Fruit fly (Drosophila melanogaster): Measurements from ENCODE around the gene Act5C.
"Not testable (repeated sequence)": the region's sequence is repeated elsewhere in the genome, so short reads cannot be mapped to it uniquely, and the experiment has no call there.

Act5C gene

DNA sequence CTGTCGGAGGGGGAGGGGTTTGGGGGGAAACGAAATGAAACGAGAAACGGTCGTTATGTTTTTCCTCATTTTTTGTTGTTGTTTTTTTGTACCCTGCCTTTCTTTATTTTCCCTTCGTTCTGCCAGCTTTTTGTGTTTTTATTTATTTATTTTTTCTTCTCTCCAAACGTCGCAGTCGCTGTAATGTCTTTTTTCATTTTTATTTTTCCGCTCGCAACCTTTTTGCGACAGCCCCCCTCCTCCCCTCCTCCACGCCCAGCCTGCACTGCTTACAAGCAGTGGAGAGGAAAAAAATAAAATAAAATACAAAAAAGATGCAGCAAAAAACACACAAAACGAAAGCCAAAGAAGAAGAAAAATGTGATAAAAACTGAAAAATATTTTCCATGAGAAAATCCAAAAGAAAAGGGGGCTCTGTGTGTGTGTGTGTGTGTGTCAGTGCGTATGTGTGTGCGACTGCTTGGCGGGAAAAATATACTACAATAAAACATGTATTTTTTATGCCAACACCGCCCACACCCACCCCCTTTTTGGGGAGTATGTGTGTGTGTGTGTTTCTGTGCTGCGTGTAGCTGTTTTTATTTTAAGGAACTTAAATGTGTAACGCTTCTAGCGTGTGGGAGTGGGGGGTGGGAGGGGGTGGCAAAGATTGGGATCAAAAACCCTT is 34.5 kb downstream of the Act5C start (continued):
- TF ChIP-seq CG6163 (GFP tag; IDR thresholded peaks at IDR 0.05), result peak; percentile 85
- no peak for TF ChIP-seq Hr38 (GFP tag; optimal IDR thresholded peaks at IDR 0.05)
- TF ChIP-seq CG11902 (GFP tag; optimal IDR thresholded peaks at IDR 0.05), result no peak
- no peak for TF ChIP-seq Sox15 (GFP tag; optimal IDR thresholded peaks at IDR 0.05)
- TF ChIP-seq CG3919 (GFP tag; optimal IDR thresholded peaks at IDR 0.05), result peak; percentile 42
- no peak for TF ChIP-seq Ets21C (GFP tag; optimal IDR thresholded peaks at IDR 0.05)
- TF ChIP-seq CG10631 (GFP tag; optimal IDR thresholded peaks at IDR 0.05), result peak; percentile 33
- TF ChIP-seq Met (GFP tag; optimal IDR thresholded peaks at IDR 0.05), result peak; percentile 28
- TF ChIP-seq Eip78C (GFP tag), result peak; percentile 60
- no peak for TF ChIP-seq esn (GFP tag; optimal IDR thresholded peaks at IDR 0.05)
- TF ChIP-seq CG4318 (GFP tag; optimal IDR thresholded peaks at IDR 0.05), result peak; percentile 50
- peak; percentile 23 for TF ChIP-seq Hr4 (GFP tag; optimal IDR thresholded peaks at IDR 0.05)
- TF ChIP-seq achi (GFP tag; optimal IDR thresholded peaks at IDR 0.05), result peak; percentile 55
- TF ChIP-seq CG3032 (tag; optimal IDR thresholded peaks at IDR 0.05), result peak; percentile 85
- no peak for TF ChIP-seq fd85E (GFP tag; optimal IDR thresholded peaks at IDR 0.05)
- TF ChIP-seq cyc (GFP tag; optimal IDR thresholded peaks at IDR 0.05), result no peak
- TF ChIP-seq topi (GFP tag; optimal IDR thresholded peaks at IDR 0.05), result no peak
- TF ChIP-seq CG11762 (GFP tag; optimal IDR thresholded peaks at IDR 0.05; ENCODE audit: insufficient read depth), result peak; percentile 1
- peak; percentile 90 for TF ChIP-seq CG6276 (GFP tag; optimal IDR thresholded peaks at IDR 0.05)

- peak; percentile 22 for TF ChIP-seq CG1621 (tag; optimal IDR thresholded peaks at IDR 0.05)
- TF ChIP-seq net (GFP tag; optimal IDR thresholded peaks at IDR 0.05), result no peak
- TF ChIP-seq Eip78C (GFP tag), result peak; percentile 10
These were observed 41.2 kb downstream of the Act5C start for dm6 chrX:5941824-5942223.

DNA sequence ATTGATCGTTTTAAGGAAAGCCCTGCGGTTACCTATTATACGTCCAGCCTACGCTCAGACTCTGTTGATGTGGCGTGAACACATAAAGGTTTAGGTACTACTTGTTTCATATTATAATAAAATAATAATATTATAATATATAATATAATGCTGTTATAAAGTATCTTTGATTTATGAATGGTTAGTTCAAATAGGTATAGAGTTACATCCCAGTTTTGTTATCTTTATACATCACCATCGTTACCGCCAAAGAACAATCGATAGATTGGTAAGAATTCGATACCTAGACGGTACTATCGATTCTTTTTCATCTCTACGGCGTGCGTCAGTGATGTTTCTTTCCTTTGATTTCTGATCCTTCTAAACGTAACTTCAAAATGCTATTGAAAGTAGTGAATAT is 41.6 kb downstream of the Act5C start, which contains the start of gene CG12728:
CG12728 (plus strand) TSS at position 301 of the 400 bp plus-strand sequence.
- TF ChIP-seq Hr38 (GFP tag; optimal IDR thresholded peaks at IDR 0.05); Sox14 (GFP tag; optimal IDR thresholded peaks at IDR 0.05); CG11294 (GFP tag; IDR thresholded peaks at IDR 0.05): not testable (repeated sequence)

dm6 chrX:5945052-5945830 is 44.6 kb downstream of the Act5C start, which contains the start of gene CG32756:
CG32756 (plus strand) TSS chrX:5945682.
- TF ChIP-seq Ets21C, lz, CG10631 (GFP tag; optimal IDR thresholded peaks at IDR 0.05): not testable (repeated sequence)

- TF ChIP-seq CG6854 (GFP tag; optimal IDR thresholded peaks at IDR 0.05), result no peak
- TF ChIP-seq salr (GFP tag; optimal IDR thresholded peaks at IDR 0.05), result no peak
- TF ChIP-seq CG8119 (GFP tag; IDR thresholded peaks at IDR 0.05), result no peak
- no peak for TF ChIP-seq CG1621 (tag; optimal IDR thresholded peaks at IDR 0.05)
- TF ChIP-seq Smox (GFP tag; optimal IDR thresholded peaks at IDR 0.05), result no peak
- TF ChIP-seq CG6276 (GFP tag; optimal IDR thresholded peaks at IDR 0.05), result no peak
- TF ChIP-seq fkh (GFP tag; optimal IDR thresholded peaks at IDR 0.05), result no peak
These were observed 47.3 kb downstream of the Act5C start, which contains the start of gene CG6041 for dm6 chrX:5947870-5948498. CG6041 (plus strand) TSS chrX:5948160.
